Fruit fly (Drosophila melanogaster): Measurements from ENCODE around the gene CG31855.

The CG31855 gene

dm6 chr2L:13367378-13367777 lies 1.6 kb upstream of the CG31855 start, which contains the start of gene Tap42:
Gene Tap42, plus strand, starts transcription at chr2L:13367617.
- TF ChIP-seq CG5204 (GFP tag; optimal IDR thresholded peaks at IDR 0.05) (no peak), CG7101 (tag; optimal IDR thresholded peaks at IDR 0.05) (peak; percentile 34), bab1 (GFP tag; optimal IDR thresholded peaks at IDR 0.05) (peak; percentile 47), pad (GFP tag; optimal IDR thresholded peaks at IDR 0.05) (no peak), CG12768 (GFP tag; optimal IDR thresholded peaks at IDR 0.05) (no peak), CG33017 (tag; optimal IDR thresholded peaks at IDR 0.05) (peak; percentile 26), Hr96 (GFP tag; optimal IDR thresholded peaks at IDR 0.05) (no peak), Mnt (GFP tag; optimal IDR thresholded peaks at IDR 0.05) (peak; percentile 30), cic (GFP tag; optimal IDR thresholded peaks at IDR 0.05) (peak; percentile 22), CG11617 (GFP tag; optimal IDR thresholded peaks at IDR 0.05) (no peak), tj (GFP tag; optimal IDR thresholded peaks at IDR 0.05) (no peak), Crg-1 (GFP tag; optimal IDR thresholded peaks at IDR 0.05) (no peak)

dm6 chr2L:13370762-13371161 lies 1.8 kb downstream of the CG31855 start, which contains the start of gene ND-B22:
Gene ND-B22, minus strand, starts transcription at chr2L:13371110.
- peak; percentile 91 for TF ChIP-seq Crg-1 (GFP tag; optimal IDR thresholded peaks at IDR 0.05)
- TF ChIP-seq pad (GFP tag; optimal IDR thresholded peaks at IDR 0.05) = peak; percentile 77
- TF ChIP-seq CG7101 (tag; optimal IDR thresholded peaks at IDR 0.05) = peak; percentile 84
- peak; percentile 90 for TF ChIP-seq CG1620 (GFP tag; optimal IDR thresholded peaks at IDR 0.05)
- peak; percentile 97 for TF ChIP-seq CG14711 (tag; optimal IDR thresholded peaks at IDR 0.05)
- TF ChIP-seq CG12768 (GFP tag; optimal IDR thresholded peaks at IDR 0.05) = peak; percentile 84
- TF ChIP-seq toe (GFP tag; optimal IDR thresholded peaks at IDR 0.05) = peak; percentile 49
- TF ChIP-seq cnc (optimal IDR thresholded peaks at IDR 0.05) = no peak
- peak; percentile 36 for TF ChIP-seq cic (GFP tag; optimal IDR thresholded peaks at IDR 0.05)
- peak; percentile 55 for TF ChIP-seq CG33017 (tag; optimal IDR thresholded peaks at IDR 0.05)
- peak; percentile 41 for TF ChIP-seq Hr96 (GFP tag; optimal IDR thresholded peaks at IDR 0.05)
- peak; percentile 81 for TF ChIP-seq bab1 (GFP tag; optimal IDR thresholded peaks at IDR 0.05)
- peak; percentile 51 for TF ChIP-seq CG11617 (GFP tag; optimal IDR thresholded peaks at IDR 0.05)
- TF ChIP-seq CG5204 (GFP tag; optimal IDR thresholded peaks at IDR 0.05) = peak; percentile 57
- peak; percentile 79 for TF ChIP-seq Mnt (GFP tag; optimal IDR thresholded peaks at IDR 0.05)
- peak; percentile 41 for TF ChIP-seq CG7045 (GFP tag; optimal IDR thresholded peaks at IDR 0.05)
- TF ChIP-seq ovo (GFP tag; optimal IDR thresholded peaks at IDR 0.05) = peak; percentile 62
- no peak for TF ChIP-seq kay (GFP tag; ENCODE audit: borderline replicate concordance)
- peak; percentile 4 for TF ChIP-seq tj (GFP tag; optimal IDR thresholded peaks at IDR 0.05)
- no peak for TF ChIP-seq Clk (GFP tag; optimal IDR thresholded peaks at IDR 0.05)

dm6 chr2L:13373435-13374242 lies 4.6 kb downstream of the CG31855 start, which contains the start of the genes Bdp1 and CG6565:
Gene Bdp1, minus strand, starts transcription at chr2L:13373890.
Gene CG6565, plus strand, starts transcription at chr2L:13374019.
- TF ChIP-seq kay (GFP tag; ENCODE audit: borderline replicate concordance) (no peak), CG7101 (tag; optimal IDR thresholded peaks at IDR 0.05) (peak; percentile 97), Hr96 (GFP tag; optimal IDR thresholded peaks at IDR 0.05) (peak; percentile 99), cnc (optimal IDR thresholded peaks at IDR 0.05) (no peak), CG1620 (GFP tag; optimal IDR thresholded peaks at IDR 0.05) (peak; percentile 99), pad (GFP tag; optimal IDR thresholded peaks at IDR 0.05) (peak; percentile 94), CG7045 (GFP tag; optimal IDR thresholded peaks at IDR 0.05) (peak; percentile 95), cic (GFP tag; optimal IDR thresholded peaks at IDR 0.05) (peak; percentile 69), Crg-1 (GFP tag; optimal IDR thresholded peaks at IDR 0.05) (peak; percentile 99), CG11617 (GFP tag; optimal IDR thresholded peaks at IDR 0.05) (peak; percentile 98), CG12768 (GFP tag; optimal IDR thresholded peaks at IDR 0.05) (peak; percentile 98), CG14711 (tag; optimal IDR thresholded peaks at IDR 0.05) (peak; percentile 90), bab1 (GFP tag; optimal IDR thresholded peaks at IDR 0.05) (peak; percentile 96), CG33017 (tag; optimal IDR thresholded peaks at IDR 0.05) (peak; percentile 93), CG5204 (GFP tag; optimal IDR thresholded peaks at IDR 0.05) (peak; percentile 98), toe (GFP tag; optimal IDR thresholded peaks at IDR 0.05) (peak; percentile 99), Clk (GFP tag; optimal IDR thresholded peaks at IDR 0.05) (peak; percentile 97), tj (GFP tag; optimal IDR thresholded peaks at IDR 0.05) (peak; percentile 88), ovo (GFP tag; optimal IDR thresholded peaks at IDR 0.05) (peak; percentile 97), Mnt (GFP tag; optimal IDR thresholded peaks at IDR 0.05) (peak; percentile 97)

dm6 chr2L:13376086-13376485 lies 7.1 kb downstream of the CG31855 start:
- TF ChIP-seq CG5204 (GFP tag; optimal IDR thresholded peaks at IDR 0.05) = no peak
- TF ChIP-seq cic (GFP tag; optimal IDR thresholded peaks at IDR 0.05) = peak; percentile 71

- TF ChIP-seq bab1 (GFP tag; optimal IDR thresholded peaks at IDR 0.05) (peak; percentile 83), CG1620 (GFP tag; optimal IDR thresholded peaks at IDR 0.05) (peak; percentile 82), cic (GFP tag; optimal IDR thresholded peaks at IDR 0.05) (peak; percentile 35), CG33017 (tag; optimal IDR thresholded peaks at IDR 0.05) (peak; percentile 70), Hr96 (GFP tag; optimal IDR thresholded peaks at IDR 0.05) (no peak), CG14711 (tag; optimal IDR thresholded peaks at IDR 0.05) (peak; percentile 97), Clk (GFP tag; optimal IDR thresholded peaks at IDR 0.05) (peak; percentile 69), kay (GFP tag; ENCODE audit: borderline replicate concordance) (no peak), CG7101 (tag; optimal IDR thresholded peaks at IDR 0.05) (peak; percentile 78), CG7045 (GFP tag; optimal IDR thresholded peaks at IDR 0.05) (peak; percentile 72), toe (GFP tag; optimal IDR thresholded peaks at IDR 0.05) (no peak), pad (GFP tag; optimal IDR thresholded peaks at IDR 0.05) (peak; percentile 70), tj (GFP tag; optimal IDR thresholded peaks at IDR 0.05) (peak; percentile 64), Crg-1 (GFP tag; optimal IDR thresholded peaks at IDR 0.05) (peak; percentile 49), cnc (optimal IDR thresholded peaks at IDR 0.05) (no peak), CG11617 (GFP tag; optimal IDR thresholded peaks at IDR 0.05) (peak; percentile 89), ovo (GFP tag; optimal IDR thresholded peaks at IDR 0.05) (peak; percentile 74), CG12768 (GFP tag; optimal IDR thresholded peaks at IDR 0.05) (peak; percentile 80), CG5204 (GFP tag; optimal IDR thresholded peaks at IDR 0.05) (no peak), Mnt (GFP tag; optimal IDR thresholded peaks at IDR 0.05) (peak; percentile 69)
These were observed 9.5 kb downstream of the CG31855 start, which contains the start of the genes CG9302 and beta'COP for dm6 chr2L:13378488-13378964. Gene CG9302, minus strand, starts transcription at chr2L:13378538. Gene beta'COP, plus strand, starts transcription at chr2L:13378902.
